Worm (Caenorhabditis elegans): ENCODE data around the gene tald-1.
A peak's percentile ranks its signal among the peaks of the same experiment; 100 is the strongest.

tald-1 gene

ce11 chrIV:4399418-4400136, 13.1 kb downstream of the tald-1 start:
- no peak for TF ChIP-seq elt-3 (tag; optimal IDR thresholded peaks at IDR 0.05)
- TF ChIP-seq blmp-1 (tag; optimal IDR thresholded peaks at IDR 0.05) = peak; percentile 63
- TF ChIP-seq efl-1 (optimal IDR thresholded peaks at IDR 0.05) = peak in 1 of 2 experiments; percentile 1
- peak in 1 of 2 experiments; percentile 71 for TF ChIP-seq efl-1 (GFP tag; optimal IDR thresholded peaks at IDR 0.05 in 1 of 2)

ce11 chrIV:4400350-4401326, 14.2 kb downstream of the tald-1 start, which contains the start of gene Y24D9A.6:
Y24D9A.6 (minus strand) TSS chrIV:4400400.
- peak; percentile 73 for TF ChIP-seq lin-13 (GFP tag; optimal IDR thresholded peaks at IDR 0.05)
- TF ChIP-seq rnt-1 (tag; optimal IDR thresholded peaks at IDR 0.05) = peak; percentile 49
- no peak for TF ChIP-seq egl-13 (tag; optimal IDR thresholded peaks at IDR 0.05)
- peak; percentile 28 for TF ChIP-seq xbp-1 (tag; optimal IDR thresholded peaks at IDR 0.05)
- peak; percentile 17 for TF ChIP-seq unc-130 (tag; optimal IDR thresholded peaks at IDR 0.05)
- TF ChIP-seq isw-1 (GFP tag; IDR thresholded peaks at IDR 0.05) = no peak
- TF ChIP-seq sptf-1 (tag; optimal IDR thresholded peaks at IDR 0.05) = no peak
- TF ChIP-seq lin-14 (GFP tag; optimal IDR thresholded peaks at IDR 0.05) = peak; percentile 95
- peak; percentile 73 to 80 for TF ChIP-seq efl-1 (optimal IDR thresholded peaks at IDR 0.05)
- peak; percentile 3 to 92 for TF ChIP-seq efl-1 (GFP tag; optimal IDR thresholded peaks at IDR 0.05 in 1 of 2)
- TF ChIP-seq dpl-1 (GFP tag; optimal IDR thresholded peaks at IDR 0.05) = peak; percentile 60 to 75 (median 69)
- TF ChIP-seq unc-62 (GFP tag; optimal IDR thresholded peaks at IDR 0.05) = no peak
- peak; percentile 72 for TF ChIP-seq C16A3.4 (tag; optimal IDR thresholded peaks at IDR 0.05)
- no peak for TF ChIP-seq C34B4.2 (tag; optimal IDR thresholded peaks at IDR 0.05)
- peak; percentile 56 to 86 for TF ChIP-seq lin-35 (GFP tag; optimal IDR thresholded peaks at IDR 0.05)
- no peak for TF ChIP-seq aha-1 (tag; optimal IDR thresholded peaks at IDR 0.05)
- TF ChIP-seq grh-1 (GFP tag; IDR thresholded peaks at IDR 0.05) = peak; percentile 100
- no peak for TF ChIP-seq sup-37 (GFP tag; optimal IDR thresholded peaks at IDR 0.05)
- TF ChIP-seq pax-3 (tag; optimal IDR thresholded peaks at IDR 0.05) = peak; percentile 4
- TF ChIP-seq mab-9 (GFP tag; IDR thresholded peaks at IDR 0.05) = peak; percentile 59
- TF ChIP-seq lir-3 (tag; optimal IDR thresholded peaks at IDR 0.05; ENCODE audit: poor library complexity) = peak; percentile 16
- TF ChIP-seq lin-39 (tag; optimal IDR thresholded peaks at IDR 0.05) = peak; percentile 74
- peak; percentile 57 for TF ChIP-seq skn-1 (tag; optimal IDR thresholded peaks at IDR 0.05)
- TF ChIP-seq ztf-4 (tag; optimal IDR thresholded peaks at IDR 0.05) = peak; percentile 68
- TF ChIP-seq egl-27 (tag; optimal IDR thresholded peaks at IDR 0.05) = peak; percentile 58 to 71
- peak; percentile 84 for TF ChIP-seq nhr-47 (tag; optimal IDR thresholded peaks at IDR 0.05)
- no peak for TF ChIP-seq ceh-8 (GFP tag; optimal IDR thresholded peaks at IDR 0.05)
- TF ChIP-seq nhr-237 (tag; optimal IDR thresholded peaks at IDR 0.05) = peak; percentile 57
- peak; percentile 61 for TF ChIP-seq nhr-77 (tag; optimal IDR thresholded peaks at IDR 0.05)
- TF ChIP-seq unc-86 (tag; optimal IDR thresholded peaks at IDR 0.05) = no peak
- peak; percentile 50 for TF ChIP-seq ama-1 (optimal IDR thresholded peaks at IDR 0.05)
- TF ChIP-seq unc-30 (tag; optimal IDR thresholded peaks at IDR 0.05) = no peak
- no peak for TF ChIP-seq hlh-17 (GFP tag; optimal IDR thresholded peaks at IDR 0.05; ENCODE audit: borderline replicate concordance)
- peak; percentile 41 for TF ChIP-seq aly-2 (tag; optimal IDR thresholded peaks at IDR 0.05)
- peak; percentile 78 for TF ChIP-seq mep-1 (tag; optimal IDR thresholded peaks at IDR 0.05)
- TF ChIP-seq nhr-76 (tag; optimal IDR thresholded peaks at IDR 0.05) = no peak
- TF ChIP-seq nhr-71 (tag; optimal IDR thresholded peaks at IDR 0.05) = peak; percentile 88
- peak; percentile 80 for TF ChIP-seq irx-1 (tag; optimal IDR thresholded peaks at IDR 0.05)
- peak; percentile 64 for TF ChIP-seq tbx-2 (tag; optimal IDR thresholded peaks at IDR 0.05)
- TF ChIP-seq hpl-2 (GFP tag; optimal IDR thresholded peaks at IDR 0.05) = peak; percentile 74
- TF ChIP-seq jun-1 (tag; optimal IDR thresholded peaks at IDR 0.05) = peak; percentile 42
- TF ChIP-seq ets-5 (GFP tag; IDR thresholded peaks at IDR 0.05) = no peak
- TF ChIP-seq nhr-90 (tag; optimal IDR thresholded peaks at IDR 0.05; ENCODE audit: poor library complexity) = peak; percentile 94
- TF ChIP-seq nhr-85 (tag) = peak; percentile 100
- peak; percentile 63 for TF ChIP-seq snu-23 (GFP tag; optimal IDR thresholded peaks at IDR 0.05)

Data from whole organism, L1 larva.